Worm (Caenorhabditis elegans) whole organism, L4 larva: ENCODE results near the gene W02B12.1.

Source experiments
- F44E2.7 ChIP-seq: fragments of 200-800 bp; sonication (Bioruptor generic); IDR thresholded peaks from 2 replicates; pipeline ENCODE4 v2.1.2; 2022; ENCODE audit warnings: missing genetic modification characterization, missing compliant biosample characterization
- Y75B8A.6 ChIP-seq: fragments of 200-800 bp; sonication (Bioruptor generic); IDR thresholded peaks from 2 replicates; pipeline ENCODE4 v1.3.6; 2022; ENCODE audit warnings: missing genetic modification reagents, missing genetic modification characterization, missing compliant biosample characterization
- ZK546.5 ChIP-seq, 2 experiments: sonication (generic microtip); optimal IDR thresholded peaks; 2 replicates each; lab custom pipeline; 2017; ENCODE audit warnings: missing biosample characterization in 2 of 2, missing genetic modification characterization in 2 of 2
- aha-1 ChIP-seq: fragments of 150-350 bp; peaks from one replicate; lab custom pipeline; 2014; ENCODE audit warnings: missing biosample characterization, missing genetic modification characterization
- aly-2 ChIP-seq: sonication (generic microtip); optimal IDR thresholded peaks from 2 replicates; lab custom pipeline; 2018; ENCODE audit warnings: missing biosample characterization, missing genetic modification characterization
- attf-4 ChIP-seq: sonication (generic microtip); optimal IDR thresholded peaks from 3 replicates; lab custom pipeline; 2017; ENCODE audit warnings: missing biosample characterization, missing genetic modification characterization
- ces-1 ChIP-seq: fragments of 150-350 bp; sonication (generic microtip); optimal IDR thresholded peaks from 4 replicates; lab custom pipeline; 2014; ENCODE audit warnings: missing biosample characterization, missing genetic modification reagents, missing genetic modification characterization
- cey-2 ChIP-seq: sonication (generic microtip); optimal IDR thresholded peaks from 3 replicates; lab custom pipeline; 2017; ENCODE audit warnings: missing genetic modification characterization, mild to moderate bottlenecking, missing compliant biosample characterization, antibody characterized with exemption, borderline replicate concordance; ENCODE audit not compliant: insufficient read depth
- daf-12 ChIP-seq: fragments of 150-350 bp; optimal IDR thresholded peaks from 2 replicates; lab custom pipeline; 2014; ENCODE audit warnings: missing biosample characterization, missing genetic modification reagents, missing genetic modification characterization
- daf-16 ChIP-seq, 3 experiments: sonication (generic microtip); optimal IDR thresholded peaks; 2 replicates each; lab custom pipeline; 2016 to 2017; ENCODE audit warnings: missing genetic modification characterization in 3 of 3, missing genetic modification reagents in 3 of 3, mild to moderate bottlenecking in 2 of 3, missing compliant biosample characterization in 2 of 3, missing biosample characterization in 1 of 3, moderate library complexity in 1 of 3
- dmd-6 ChIP-seq: fragments of 200-800 bp; sonication (Bioruptor generic); IDR thresholded peaks from 2 replicates; pipeline ENCODE4 v1.3.6; 2022; ENCODE audit warnings: missing genetic modification reagents, missing genetic modification characterization, missing compliant biosample characterization
- dmd-8 ChIP-seq: fragments of 200-800 bp; sonication (Bioruptor generic); IDR thresholded peaks from 2 replicates; pipeline ENCODE4 v1.3.6; 2022; ENCODE audit warnings: missing genetic modification characterization, missing compliant biosample characterization
- dve-1 ChIP-seq: sonication (generic microtip); optimal IDR thresholded peaks from 2 replicates; lab custom pipeline; 2017; ENCODE audit warnings: antibody characterized with exemption, mild to moderate bottlenecking, missing genetic modification characterization, missing compliant biosample characterization; ENCODE audit not compliant: insufficient read depth
- egl-43 ChIP-seq: fragments of 200-800 bp; sonication (Bioruptor generic); IDR thresholded peaks from 2 replicates; pipeline ENCODE4 v1.3.6; 2022; ENCODE audit warnings: missing genetic modification reagents, missing genetic modification characterization, missing compliant biosample characterization
- hlh-11 ChIP-seq: fragments of 200-800 bp; sonication (Bioruptor generic); optimal IDR thresholded peaks from 2 replicates; lab custom pipeline; 2018; ENCODE audit warnings: mild to moderate bottlenecking, missing genetic modification characterization, missing compliant biosample characterization
- hlh-30 ChIP-seq: sonication (generic microtip); optimal IDR thresholded peaks from 2 replicates; lab custom pipeline; 2017; ENCODE audit warnings: antibody characterized with exemption, mild to moderate bottlenecking, missing genetic modification characterization, missing compliant biosample characterization; ENCODE audit not compliant: insufficient read depth
- lim-7 ChIP-seq: fragments of 200-800 bp; sonication (Bioruptor generic); IDR thresholded peaks from 2 replicates; pipeline ENCODE4 v1.3.6; 2022; ENCODE audit warnings: missing genetic modification characterization, missing compliant biosample characterization
- lin-1 ChIP-seq: fragments of 200-800 bp; sonication (Bioruptor generic); IDR thresholded peaks from 2 replicates; pipeline ENCODE4 v1.3.6; 2022; ENCODE audit warnings: missing genetic modification reagents, missing genetic modification characterization, missing compliant biosample characterization
- lin-13 ChIP-seq: fragments of 150-350 bp; optimal IDR thresholded peaks from 2 replicates; lab custom pipeline; 2014; ENCODE audit warnings: missing biosample characterization, missing genetic modification reagents, missing genetic modification characterization
- lsy-2 ChIP-seq, 2 experiments: fragments of 150-350 bp in 1 of 2; sonication (generic microtip) in 1 of 2; optimal IDR thresholded peaks; 2 replicates each; lab custom pipeline; 2014 to 2017; ENCODE audit warnings: missing biosample characterization in 2 of 2, missing genetic modification characterization in 2 of 2
- mdt-29 ChIP-seq: fragments of 200-800 bp; sonication (Bioruptor generic); IDR thresholded peaks from 2 replicates; pipeline ENCODE4 v1.3.6; 2022; ENCODE audit warnings: missing genetic modification reagents, missing genetic modification characterization, missing compliant biosample characterization
- mes-2 ChIP-seq: sonication (generic microtip); optimal IDR thresholded peaks from 2 replicates; lab custom pipeline; 2016; ENCODE audit warnings: missing genotype, mild to moderate bottlenecking, missing genetic modification characterization, missing compliant biosample characterization; ENCODE audit not compliant: poor library complexity, severe bottlenecking
- nhr-237 ChIP-seq: sonication (generic microtip); optimal IDR thresholded peaks from 2 replicates; lab custom pipeline; 2017; ENCODE audit warnings: missing biosample characterization, missing genetic modification characterization
- nhr-28 ChIP-seq: fragments of 150-350 bp; optimal IDR thresholded peaks from 2 replicates; lab custom pipeline; 2014; ENCODE audit warnings: missing biosample characterization, missing genetic modification characterization
- nhr-6 ChIP-seq: fragments of 150-350 bp; optimal IDR thresholded peaks from 2 replicates; lab custom pipeline; 2014; ENCODE audit warnings: missing biosample characterization, missing genetic modification characterization
- php-3 ChIP-seq: fragments of 200-800 bp; sonication (Bioruptor generic); IDR thresholded peaks from 2 replicates; pipeline ENCODE4 v1.3.6; 2022; ENCODE audit warnings: missing genetic modification reagents, missing genetic modification characterization, missing compliant biosample characterization
- pqm-1 ChIP-seq: sonication (generic microtip); optimal IDR thresholded peaks from 2 replicates; lab custom pipeline; 2017; ENCODE audit warnings: missing biosample characterization, missing genetic modification characterization
- rbr-2 ChIP-seq: sonication (generic microtip); optimal IDR thresholded peaks from 2 replicates; lab custom pipeline; 2016; ENCODE audit warnings: missing genotype, missing genetic modification characterization, missing compliant biosample characterization
- saeg-2 ChIP-seq: fragments of 200-800 bp; sonication (Bioruptor generic); IDR thresholded peaks from 2 replicates; pipeline ENCODE4 v1.3.6; 2022; ENCODE audit warnings: missing genetic modification reagents, missing genetic modification characterization, missing compliant biosample characterization
- skn-1 ChIP-seq: fragments of 150-350 bp; optimal IDR thresholded peaks from 2 replicates; lab custom pipeline; 2014; ENCODE audit warnings: missing biosample characterization, missing genetic modification characterization
- snpc-1.2 ChIP-seq: fragments of 200-800 bp; sonication (Bioruptor generic); IDR thresholded peaks from 2 replicates; pipeline ENCODE4 v1.3.6; 2022; ENCODE audit warnings: missing genetic modification reagents, missing genetic modification characterization, missing compliant biosample characterization
- tag-97 ChIP-seq: fragments of 200-800 bp; sonication (Bioruptor generic); IDR thresholded peaks from 2 replicates; pipeline ENCODE4 v1.3.6; 2022; ENCODE audit warnings: missing genetic modification characterization, missing compliant biosample characterization
- unc-62 ChIP-seq, 3 experiments: fragments of 150-350 bp in 1 of 3; sonication (generic microtip); optimal IDR thresholded peaks in 2 of 3; peaks in 1 of 3; 1 replicate in 1 of 3; 2 replicates in 2 of 3; lab custom pipeline; 2014 to 2017; ENCODE audit warnings: missing biosample characterization in 3 of 3, missing genetic modification characterization in 3 of 3, missing genetic modification reagents in 3 of 3, missing genotype in 1 of 3

The W02B12.1 gene

DNA sequence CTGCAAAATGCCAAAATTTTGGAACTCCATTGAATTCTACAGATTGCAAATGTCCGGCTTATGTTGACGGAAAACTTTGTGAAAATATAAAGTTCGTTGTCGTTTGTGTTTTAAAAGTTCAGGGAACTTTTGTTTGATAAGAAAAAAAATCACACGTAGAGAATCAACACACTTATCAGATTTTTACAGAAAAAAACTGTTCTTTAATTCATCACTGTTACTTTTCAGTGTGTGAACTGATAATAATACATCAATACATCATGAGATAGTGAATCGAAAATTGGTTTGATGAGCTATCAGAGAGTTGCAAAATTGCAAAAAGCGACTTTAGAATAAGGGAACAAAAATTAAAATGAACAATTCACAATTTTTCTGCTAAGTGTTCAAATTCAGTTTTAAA is 30.3 kb upstream of the W02B12.1 start (continued):
- TF ChIP-seq php-3 (no peak), lim-7 (no peak), skn-1 (tag; lab: Kevin White, UChicago) (no peak), daf-12 (tag; lab: Kevin White, UChicago) (no peak), egl-43 (no peak), lsy-2 (tag; optimal IDR thresholded peaks at IDR 0.05; lab: Kevin White, UChicago) (no peak), dmd-6 (peak; percentile 64), mes-2 (tag; lab: Kevin White, UChicago) (no peak), lin-13 (GFP tag; lab: Kevin White, UChicago) (no peak), nhr-237 (tag; lab: Kevin White, UChicago) (no peak), nhr-6 (tag; lab: Kevin White, UChicago) (no peak), F44E2.7 (GFP tag; lab: Robert Waterston, UW) (no peak), hlh-11 (tag; lab: Kevin White, UChicago) (peak; percentile 44)

DNA sequence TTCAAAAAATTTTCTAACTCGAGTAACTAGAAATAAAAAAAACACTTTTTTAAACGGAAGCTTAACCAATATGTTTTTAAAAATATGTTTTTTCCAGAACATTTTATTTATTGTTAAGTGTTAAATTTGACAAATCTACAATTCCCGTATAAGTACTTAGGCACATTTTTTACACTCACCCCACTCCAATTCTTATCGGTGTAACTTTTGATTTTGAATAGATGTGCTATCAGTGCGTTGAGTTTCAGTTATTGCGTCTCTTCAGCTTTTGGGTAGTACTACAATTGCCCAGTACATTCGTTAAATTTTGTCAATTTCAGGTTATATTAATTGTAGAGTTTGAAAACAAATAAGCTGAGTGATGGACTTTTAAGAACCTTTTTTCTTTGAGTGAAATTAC is 24.8 kb upstream of the W02B12.1 start:
- peak; percentile 47 for TF ChIP-seq nhr-28 (tag; lab: Kevin White, UChicago)
- no peak for TF ChIP-seq dmd-8 (GFP tag; lab: Robert Waterston, UW)
- TF ChIP-seq saeg-2 (GFP tag; lab: Robert Waterston, UW) = no peak
- TF ChIP-seq ces-1 (GFP tag; lab: Kevin White, UChicago) = no peak
- TF ChIP-seq unc-62 (GFP tag; optimal IDR thresholded peaks at IDR 0.05 in 1 of 2; lab: Kevin White, UChicago) = no peak
- TF ChIP-seq unc-62 (tag; optimal IDR thresholded peaks at IDR 0.05; lab: Kevin White, UChicago) = no peak
- no peak for TF ChIP-seq attf-4 (tag; lab: Kevin White, UChicago)
- no peak for TF ChIP-seq lin-1 (GFP tag; lab: Robert Waterston, UW)
- TF ChIP-seq pqm-1 (tag; lab: Kevin White, UChicago) = peak; percentile 75
- TF ChIP-seq Y75B8A.6 (GFP tag; lab: Robert Waterston, UW) = no peak

DNA sequence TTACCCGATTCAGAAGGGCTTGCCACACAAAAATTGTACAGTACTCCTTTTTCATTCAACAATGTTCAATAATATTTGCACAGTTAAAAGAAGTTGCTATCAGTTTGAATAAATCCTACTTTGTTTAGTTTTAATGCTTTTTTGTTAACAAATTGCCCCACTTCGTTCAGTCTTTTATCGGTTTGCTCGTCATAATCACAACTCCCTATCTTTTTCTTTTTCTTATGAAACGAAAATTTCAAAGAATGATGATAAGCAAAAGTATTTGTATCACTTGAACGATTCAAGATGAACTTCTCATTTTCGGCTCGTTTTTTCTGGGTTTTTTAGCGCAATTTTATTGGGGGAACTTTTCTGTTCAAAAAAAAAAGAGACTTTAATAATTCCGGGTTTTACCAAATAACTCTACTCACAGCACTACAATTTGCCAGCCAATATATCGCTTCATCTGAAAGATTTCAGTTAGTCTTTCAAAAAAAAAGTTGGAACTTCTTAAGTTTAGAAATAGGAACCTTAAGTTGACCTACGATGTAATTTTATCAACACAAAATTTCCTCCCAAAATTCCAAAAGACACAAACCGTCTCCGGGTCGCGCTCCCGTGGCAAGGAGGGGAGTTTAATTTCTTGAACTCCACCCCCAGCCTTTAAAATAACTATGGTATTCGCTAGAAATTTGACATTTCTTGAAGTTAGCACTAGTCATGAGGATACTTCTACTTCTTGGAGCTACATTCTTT is 24.1 kb upstream of the W02B12.1 start, which contains the start of gene C05D12.3:
TSS of gene C05D12.3 (plus strand) at position 688 of the 738 bp plus-strand sequence.
- TF ChIP-seq hlh-30 = no peak
- no peak for TF ChIP-seq nhr-237 (tag; lab: Kevin White, UChicago)
- TF ChIP-seq aha-1 (tag; lab: Kevin White, UChicago) = no peak
- no peak for TF ChIP-seq lsy-2 (tag; optimal IDR thresholded peaks at IDR 0.05; lab: Kevin White, UChicago)
- no peak for TF ChIP-seq cey-2 (tag; lab: Kevin White, UChicago)
- no peak for TF ChIP-seq lim-7
- no peak for TF ChIP-seq ZK546.5 (tag; optimal IDR thresholded peaks at IDR 0.05; lab: Kevin White, UChicago)
- peak; percentile 54 for TF ChIP-seq nhr-28 (tag; lab: Kevin White, UChicago)
- TF ChIP-seq snpc-1.2 (GFP tag; lab: Robert Waterston, UW) = no peak
- no peak for TF ChIP-seq aly-2 (tag; lab: Kevin White, UChicago)
- TF ChIP-seq pqm-1 (tag; lab: Kevin White, UChicago) = peak; percentile 79
- TF ChIP-seq daf-16 (GFP tag; optimal IDR thresholded peaks at IDR 0.05; lab: Kevin White, UChicago) = no peak
- peak; percentile 24 for TF ChIP-seq daf-16 (tag; optimal IDR thresholded peaks at IDR 0.05; lab: Kevin White, UChicago)
- TF ChIP-seq tag-97 (GFP tag; lab: Robert Waterston, UW) = no peak
- TF ChIP-seq mdt-29 (GFP tag; lab: Robert Waterston, UW) = no peak
- peak; percentile 47 for TF ChIP-seq dve-1 (tag; lab: Kevin White, UChicago)
- peak; percentile 28; the same call in 1 of the 2 replicates for TF ChIP-seq dmd-6
- no peak for TF ChIP-seq rbr-2 (tag; lab: Kevin White, UChicago)
